Worm (Caenorhabditis elegans): ENCODE data around the gene plpp-1.1.

Gene plpp-1.1

DNA sequence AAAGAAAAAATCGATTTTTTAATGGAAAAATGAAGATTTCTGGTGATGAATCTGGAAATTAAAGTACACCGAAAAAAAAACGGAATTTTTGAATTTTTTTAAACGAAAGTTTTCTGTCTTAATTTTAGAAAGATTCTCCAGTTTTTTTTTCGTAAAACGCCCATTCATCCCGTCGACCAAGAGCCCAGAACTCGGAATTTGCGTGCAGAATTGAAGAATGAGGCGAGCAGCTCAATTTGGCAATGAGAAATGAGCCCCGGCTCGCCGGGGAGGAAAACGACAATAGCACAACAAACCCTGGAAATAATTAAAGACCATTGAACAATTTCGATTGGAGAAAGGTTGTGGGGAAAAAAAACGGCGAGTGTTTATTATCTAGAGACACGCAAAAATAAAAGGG is 4.0 kb upstream of the plpp-1.1 start (continued):
- no peak for TF ChIP-seq B0019.2 (GFP tag; conservative IDR thresholded peaks at IDR 0.05)
- TF ChIP-seq F33H1.4 (GFP tag; IDR thresholded peaks at IDR 0.05), result peak; percentile 33; the same call in 1 of the 2 replicates
- TF ChIP-seq unc-62 (GFP tag; optimal IDR thresholded peaks at IDR 0.05), result no peak
- TF ChIP-seq ama-1 (optimal IDR thresholded peaks at IDR 0.05), result no peak
- TF ChIP-seq ama-1 (GFP tag; optimal IDR thresholded peaks at IDR 0.05), result peak in 1 of 2 experiments; percentile 61
- peak; percentile 67 for TF ChIP-seq snpc-3.4 (tag; optimal IDR thresholded peaks at IDR 0.05)
- TF ChIP-seq madf-8 (GFP tag; conservative IDR thresholded peaks at IDR 0.05), result no peak
- TF ChIP-seq nhr-27 (tag; optimal IDR thresholded peaks at IDR 0.05), result no peak
- TF ChIP-seq B0336.3 (GFP tag; IDR thresholded peaks at IDR 0.05), result no peak; the same call in 1 of the 2 replicates
- no peak for TF ChIP-seq zfh-2 (GFP tag; conservative IDR thresholded peaks at IDR 0.05)
- TF ChIP-seq sea-2 (GFP tag; IDR thresholded peaks at IDR 0.05), result no peak
- TF ChIP-seq ztf-22 (GFP tag; optimal IDR thresholded peaks at IDR 0.05), result no peak
- no peak for TF ChIP-seq dpff-1 (tag; optimal IDR thresholded peaks at IDR 0.05)
- TF ChIP-seq repo-1 (tag; optimal IDR thresholded peaks at IDR 0.05), result no peak
- peak; percentile 54 for TF ChIP-seq unc-130 (GFP tag; optimal IDR thresholded peaks at IDR 0.05)
- TF ChIP-seq ceh-58 (GFP tag; IDR thresholded peaks at IDR 0.05), result 0 out of 2 replicates have a peak, but pooled peaks have one; percentile 59
- no peak for TF ChIP-seq tbx-9 (tag; optimal IDR thresholded peaks at IDR 0.05; ENCODE audit: borderline replicate concordance)
- no peak for TF ChIP-seq attf-5 (GFP tag; optimal IDR thresholded peaks at IDR 0.05)
- no peak for TF ChIP-seq zim-3 (tag; optimal IDR thresholded peaks at IDR 0.05)
- no peak for TF ChIP-seq aptf-3 (GFP tag; IDR thresholded peaks at IDR 0.05)
- TF ChIP-seq lsy-27 (tag; optimal IDR thresholded peaks at IDR 0.05; ENCODE audit: borderline replicate concordance, insufficient read depth), result no peak
- TF ChIP-seq sdz-38 (tag; optimal IDR thresholded peaks at IDR 0.05), result no peak
- no peak for TF ChIP-seq ztf-3 (GFP tag; optimal IDR thresholded peaks at IDR 0.05)
- TF ChIP-seq attf-3 (GFP tag; conservative IDR thresholded peaks at IDR 0.05), result no peak
- no peak for TF ChIP-seq egl-18 (GFP tag; IDR thresholded peaks at IDR 0.05)
- no peak for TF ChIP-seq nhr-80 (tag; optimal IDR thresholded peaks at IDR 0.05)
- TF ChIP-seq hrde-1 (tag; optimal IDR thresholded peaks at IDR 0.05; ENCODE audit: borderline replicate concordance), result no peak
- TF ChIP-seq ceh-100 (GFP tag; IDR thresholded peaks at IDR 0.05), result 0 out of 2 replicates have a peak, but pooled peaks have one; percentile 23
- peak; percentile 40; the same call in 1 of the 2 replicates for TF ChIP-seq hsf-1 (GFP tag; IDR thresholded peaks at IDR 0.05)

DNA sequence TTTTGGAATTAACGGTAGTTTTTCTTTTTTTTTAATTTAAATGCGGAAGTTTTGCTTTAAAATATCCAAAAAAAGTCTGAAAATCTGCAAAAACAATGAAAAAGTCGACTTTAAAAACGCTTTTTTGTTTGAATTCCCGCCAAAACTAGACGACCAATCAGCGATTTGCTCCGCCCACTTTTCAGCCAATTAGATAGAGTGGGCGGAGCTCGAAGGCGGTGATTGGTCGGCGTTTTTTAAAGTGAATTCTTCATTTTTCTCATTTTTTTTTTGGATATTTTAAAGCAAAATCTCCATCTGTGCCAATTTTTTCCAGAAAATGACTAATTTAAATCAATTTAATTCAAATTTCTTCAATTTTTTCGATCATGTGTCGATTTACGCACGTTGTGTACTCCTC is 3.4 kb upstream of the plpp-1.1 start:
- TF ChIP-seq repo-1 (tag; optimal IDR thresholded peaks at IDR 0.05) (no peak), nfya-2 (GFP tag; IDR thresholded peaks at IDR 0.05) (0 out of 2 replicates have a peak, but pooled peaks have one; percentile 67), nfyb-1 (GFP tag; IDR thresholded peaks at IDR 0.05) (peak; percentile 79), F57A8.1 (GFP tag; optimal IDR thresholded peaks at IDR 0.05) (no peak)

DNA sequence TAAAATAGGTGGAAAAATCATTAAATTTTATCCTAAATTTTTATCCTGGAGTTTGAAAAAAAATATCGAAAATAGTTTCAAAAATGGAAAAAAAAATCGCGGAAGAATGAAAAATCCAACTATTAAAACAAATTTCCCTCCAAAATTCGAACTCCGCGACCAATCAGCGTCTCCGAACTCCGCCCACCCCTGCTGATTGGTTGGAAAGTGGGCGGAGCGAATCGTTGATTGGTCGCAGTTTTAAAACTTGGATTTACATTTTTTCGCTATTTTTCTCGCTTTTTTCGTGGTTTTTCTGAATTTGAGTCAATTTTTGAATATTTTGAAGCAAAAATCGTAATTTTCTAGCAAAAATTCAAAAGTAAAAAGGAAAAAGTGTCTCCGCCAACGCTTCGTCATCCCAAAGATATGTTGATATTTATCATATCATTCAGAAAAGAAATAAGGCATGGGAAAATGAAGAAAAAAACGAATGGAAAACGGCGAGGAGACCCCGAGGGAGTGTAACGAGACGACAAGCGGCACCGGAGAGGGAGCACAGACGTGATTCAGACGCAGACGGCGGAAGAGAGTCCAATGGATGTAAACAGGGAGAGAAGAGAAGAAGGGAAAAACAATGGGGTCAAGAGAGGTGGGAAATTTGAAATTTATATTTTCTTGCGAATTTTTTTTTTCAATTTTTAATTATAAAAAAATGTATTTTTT is 2.8 kb upstream of the plpp-1.1 start:
- TF ChIP-seq ceh-27 (GFP tag; optimal IDR thresholded peaks at IDR 0.05) (no peak), ama-1 (optimal IDR thresholded peaks at IDR 0.05) (no peak), ama-1 (GFP tag; optimal IDR thresholded peaks at IDR 0.05) (no peak), cebp-1 (GFP tag; IDR thresholded peaks at IDR 0.05) (no peak), cebp-1 (tag; optimal IDR thresholded peaks at IDR 0.05) (peak; percentile 55), lin-40 (tag; optimal IDR thresholded peaks at IDR 0.05) (peak; percentile 9), lin-35 (GFP tag; optimal IDR thresholded peaks at IDR 0.05) (peak in 1 of 3 experiments; percentile 24), repo-1 (tag; optimal IDR thresholded peaks at IDR 0.05) (no peak), F57C9.4 (tag; optimal IDR thresholded peaks at IDR 0.05) (no peak), C06A6.2 (GFP tag; conservative IDR thresholded peaks at IDR 0.05) (no peak), mxl-1 (tag; optimal IDR thresholded peaks at IDR 0.05) (no peak), lin-54 (GFP tag; optimal IDR thresholded peaks at IDR 0.05) (no peak), fkh-3 (tag; optimal IDR thresholded peaks at IDR 0.05) (no peak), lin-26 (GFP tag; IDR thresholded peaks at IDR 0.05) (no peak), pha-4 (tag; optimal IDR thresholded peaks at IDR 0.05) (no peak), snpc-3.4 (tag; optimal IDR thresholded peaks at IDR 0.05) (no peak), F10E7.11 (tag; optimal IDR thresholded peaks at IDR 0.05) (no peak), F49E8.2 (tag; optimal IDR thresholded peaks at IDR 0.05; ENCODE audit: insufficient read depth) (no peak)

All from whole organism, young adult.